Worm (Caenorhabditis elegans) whole organism, late embryonic: Measurements from ENCODE around the gene Y46G5A.20.

ENCODE experiments used
- C38D4.7 ChIP-seq: fragments of 200-800 bp; sonication (Bioruptor generic); optimal IDR thresholded peaks from 2 replicates; lab custom pipeline; 2018; ENCODE audit warnings: mild to moderate bottlenecking, missing genetic modification characterization, moderate library complexity, missing compliant biosample characterization
- F13H6.1 ChIP-seq: sonication (generic microtip); optimal IDR thresholded peaks from 2 replicates; lab custom pipeline; 2016; ENCODE audit warnings: missing genetic modification characterization, missing compliant biosample characterization
- K02D7.2 ChIP-seq: sonication (generic microtip); optimal IDR thresholded peaks from 2 replicates; lab custom pipeline; 2017; ENCODE audit warnings: mild to moderate bottlenecking, missing genetic modification characterization, missing compliant biosample characterization
- T23F11.4 ChIP-seq: fragments of 200-800 bp; sonication (Bioruptor generic); optimal IDR thresholded peaks from 2 replicates; lab custom pipeline; 2018; ENCODE audit warnings: mild to moderate bottlenecking, missing genetic modification characterization, missing compliant biosample characterization
- ceh-18 ChIP-seq: sonication (generic microtip); optimal IDR thresholded peaks from 2 replicates; lab custom pipeline; 2016; ENCODE audit warnings: missing genetic modification characterization, missing compliant biosample characterization
- ceh-22 ChIP-seq: sonication (generic microtip); optimal IDR thresholded peaks from 2 replicates; lab custom pipeline; 2017; ENCODE audit warnings: missing biosample characterization, missing genetic modification characterization
- ceh-24 ChIP-seq: sonication (generic microtip); optimal IDR thresholded peaks from 2 replicates; lab custom pipeline; 2016; ENCODE audit warnings: mild to moderate bottlenecking, missing genetic modification characterization, missing compliant biosample characterization
- ceh-30 ChIP-seq: fragments of 150-350 bp; optimal IDR thresholded peaks from 2 replicates; lab custom pipeline; 2014; ENCODE audit warnings: missing biosample characterization, missing genetic modification characterization
- ceh-31 ChIP-seq: sonication (generic microtip); optimal IDR thresholded peaks from 2 replicates; lab custom pipeline; 2016; ENCODE audit warnings: missing genetic modification characterization, missing compliant biosample characterization
- ceh-34 ChIP-seq: sonication (generic microtip); optimal IDR thresholded peaks from 2 replicates; lab custom pipeline; 2016; ENCODE audit warnings: mild to moderate bottlenecking, missing genetic modification characterization, missing compliant biosample characterization
- ceh-9 ChIP-seq: sonication (generic microtip); optimal IDR thresholded peaks from 2 replicates; lab custom pipeline; 2016; ENCODE audit warnings: mild to moderate bottlenecking, missing genetic modification characterization, inconsistent platforms, missing compliant biosample characterization
- che-1 ChIP-seq: sonication (generic microtip); optimal IDR thresholded peaks from 2 replicates; lab custom pipeline; 2016; ENCODE audit warnings: mild to moderate bottlenecking, missing genetic modification characterization, missing compliant biosample characterization
- dmd-4 ChIP-seq: sonication (generic microtip); optimal IDR thresholded peaks from 2 replicates; lab custom pipeline; 2016; ENCODE audit warnings: borderline replicate concordance, missing genetic modification characterization, missing compliant biosample characterization
- elt-2 ChIP-seq: sonication (generic microtip); optimal IDR thresholded peaks from 2 replicates; lab custom pipeline; 2016; ENCODE audit warnings: missing genetic modification reagents, missing genetic modification characterization, missing compliant biosample characterization
- eyg-1 ChIP-seq: sonication (generic microtip); optimal IDR thresholded peaks from 2 replicates; lab custom pipeline; 2016; ENCODE audit warnings: missing genotype, missing genetic modification characterization, missing compliant biosample characterization
- fax-1 ChIP-seq: sonication (generic microtip); optimal IDR thresholded peaks from 2 replicates; lab custom pipeline; 2016; ENCODE audit warnings: missing genotype, missing genetic modification characterization, missing compliant biosample characterization
- fkh-6 ChIP-seq: sonication (generic microtip); optimal IDR thresholded peaks from 2 replicates; lab custom pipeline; 2016; ENCODE audit warnings: missing genetic modification characterization, missing compliant biosample characterization
- gmeb-2 ChIP-seq: sonication (generic microtip); optimal IDR thresholded peaks from 2 replicates; lab custom pipeline; 2016; ENCODE audit warnings: missing genetic modification characterization, inconsistent platforms, missing compliant biosample characterization
- hlh-13 ChIP-seq: fragments of 200-800 bp; sonication (Bioruptor generic); optimal IDR thresholded peaks from 2 replicates; lab custom pipeline; 2018; ENCODE audit warnings: mild to moderate bottlenecking, missing genetic modification characterization, missing compliant biosample characterization
- hlh-6 ChIP-seq: sonication (generic microtip); optimal IDR thresholded peaks from 2 replicates; lab custom pipeline; 2016; ENCODE audit warnings: missing genotype, missing genetic modification characterization, missing compliant biosample characterization
- lim-6 ChIP-seq: sonication (generic microtip); optimal IDR thresholded peaks from 2 replicates; lab custom pipeline; 2016; ENCODE audit warnings: missing genetic modification characterization, missing compliant biosample characterization
- lin-11 ChIP-seq: fragments of 200-800 bp; sonication (Bioruptor generic); optimal IDR thresholded peaks from 2 replicates; lab custom pipeline; 2018; ENCODE audit warnings: mild to moderate bottlenecking, missing genetic modification characterization, missing compliant biosample characterization
- madf-2 ChIP-seq: sonication (generic microtip); optimal IDR thresholded peaks from 2 replicates; lab custom pipeline; 2017; ENCODE audit warnings: missing genetic modification characterization, missing compliant biosample characterization
- mec-3 ChIP-seq: sonication (generic microtip); optimal IDR thresholded peaks from 2 replicates; lab custom pipeline; 2016; ENCODE audit warnings: borderline replicate concordance, missing genetic modification characterization, missing compliant biosample characterization
- nfya-1 ChIP-seq: sonication (generic microtip); optimal IDR thresholded peaks from 2 replicates; lab custom pipeline; 2017; ENCODE audit warnings: missing genetic modification characterization, mild to moderate bottlenecking, missing compliant biosample characterization, antibody characterized with exemption, moderate library complexity
- npax-4 ChIP-seq: sonication (generic microtip); optimal IDR thresholded peaks from 2 replicates; lab custom pipeline; 2016; ENCODE audit warnings: missing genetic modification characterization, missing compliant biosample characterization
- pat-9 ChIP-seq: fragments of 200-800 bp; sonication (Bioruptor generic); optimal IDR thresholded peaks from 2 replicates; lab custom pipeline; 2018; ENCODE audit warnings: mild to moderate bottlenecking, missing genetic modification characterization, moderate library complexity, missing compliant biosample characterization
- pax-1 ChIP-seq: fragments of 150-350 bp; optimal IDR thresholded peaks from 2 replicates; lab custom pipeline; 2014; ENCODE audit warnings: missing biosample characterization, missing genetic modification characterization
- pha-4 ChIP-seq: fragments of 150-350 bp; optimal IDR thresholded peaks from 2 replicates; lab custom pipeline; 2018; ENCODE audit warnings: missing biosample characterization, missing genetic modification reagents, missing genetic modification characterization
- pqm-1 ChIP-seq: sonication (generic microtip); optimal IDR thresholded peaks from 2 replicates; lab custom pipeline; 2016; ENCODE audit warnings: missing genetic modification characterization, missing compliant biosample characterization
- sox-2 ChIP-seq: fragments of 200-800 bp; sonication (Bioruptor generic); IDR thresholded peaks from 2 replicates; pipeline ENCODE4 v1.3.6; 2022; ENCODE audit warnings: missing genetic modification reagents, missing genetic modification characterization, missing compliant biosample characterization
- syd-9 ChIP-seq: sonication (generic microtip); optimal IDR thresholded peaks from 2 replicates; lab custom pipeline; 2016; ENCODE audit warnings: mild to moderate bottlenecking, missing genetic modification characterization, moderate library complexity, missing compliant biosample characterization
- tbx-2 ChIP-seq: sonication (generic microtip); optimal IDR thresholded peaks from 2 replicates; lab custom pipeline; 2016; ENCODE audit warnings: missing genetic modification characterization, missing compliant biosample characterization
- tbx-7 ChIP-seq: sonication (generic microtip); optimal IDR thresholded peaks from 2 replicates; lab custom pipeline; 2016; ENCODE audit warnings: missing genotype, missing genetic modification characterization, missing compliant biosample characterization
- unc-3 ChIP-seq, 2 experiments: fragments of 200-800 bp in 1 of 2; sonication (Bioruptor generic) in 1 of 2; sonication (generic microtip) in 1 of 2; conservative IDR thresholded peaks in 1 of 2; optimal IDR thresholded peaks in 1 of 2; 2 replicates each; pipeline versions ENCODE4 v1.3.6 to Lab custom; 2016 to 2022; ENCODE audit warnings: missing compliant biosample characterization in 2 of 2, missing genetic modification characterization in 2 of 2, missing genetic modification reagents in 1 of 2
- unc-86 ChIP-seq: sonication (generic microtip); optimal IDR thresholded peaks from 2 replicates; lab custom pipeline; 2016; ENCODE audit warnings: missing genetic modification characterization, missing compliant biosample characterization
- zip-5 ChIP-seq: sonication (generic microtip); optimal IDR thresholded peaks from 2 replicates; lab custom pipeline; 2016; ENCODE audit warnings: missing genetic modification characterization, missing compliant biosample characterization
- ztf-16 ChIP-seq: sonication (generic microtip); optimal IDR thresholded peaks from 2 replicates; lab custom pipeline; 2017; ENCODE audit warnings: missing genetic modification characterization, missing compliant biosample characterization

Gene Y46G5A.20

ce11 chrII:12798814-12799213, 12.0 kb upstream of the Y46G5A.20 start (continued):
- TF ChIP-seq gmeb-2 (tag; lab: Kevin White, UChicago) (no peak), tbx-7 (tag; lab: Kevin White, UChicago) (no peak), ceh-31 (tag; lab: Kevin White, UChicago) (peak; percentile 40), ztf-16 (tag; lab: Kevin White, UChicago) (no peak), hlh-6 (peak; percentile 77), pax-1 (tag; lab: Kevin White, UChicago) (no peak), pqm-1 (peak; percentile 10), elt-2 (tag; lab: Kevin White, UChicago) (peak; percentile 72), ceh-22 (tag; lab: Kevin White, UChicago) (no peak), hlh-13 (GFP tag; lab: Kevin White, UChicago) (no peak), ceh-24 (no peak), C38D4.7 (GFP tag; lab: Kevin White, UChicago) (no peak), zip-5 (no peak), T23F11.4 (GFP tag; lab: Kevin White, UChicago) (no peak), nfya-1 (tag; lab: Kevin White, UChicago) (peak; percentile 38), unc-86 (tag; lab: Kevin White, UChicago) (no peak), fax-1 (tag; lab: Kevin White, UChicago) (no peak), tbx-2 (tag; lab: Kevin White, UChicago) (peak; percentile 71), madf-2 (tag; lab: Kevin White, UChicago) (peak; percentile 34), ceh-18 (tag; lab: Kevin White, UChicago) (peak; percentile 66), mec-3 (tag; lab: Kevin White, UChicago) (no peak), npax-4 (tag; lab: Kevin White, UChicago) (no peak), ceh-30 (tag; lab: Kevin White, UChicago) (no peak), K02D7.2 (no peak), pha-4 (tag; lab: Kevin White, UChicago) (no peak), che-1 (tag; lab: Kevin White, UChicago) (no peak), sox-2 (no peak), pat-9 (tag; lab: Kevin White, UChicago) (no peak)

ce11 chrII:12799364-12799763, 11.4 kb upstream of the Y46G5A.20 start:
- no peak for TF ChIP-seq lim-6 (tag; lab: Kevin White, UChicago)
- TF ChIP-seq eyg-1 (tag; lab: Kevin White, UChicago), result no peak
- no peak for TF ChIP-seq F13H6.1 (tag; lab: Kevin White, UChicago)
- no peak for TF ChIP-seq fkh-6 (tag; lab: Kevin White, UChicago)
- TF ChIP-seq ceh-34, result no peak
- TF ChIP-seq unc-86 (tag; lab: Kevin White, UChicago), result no peak
- no peak for TF ChIP-seq hlh-13 (GFP tag; lab: Kevin White, UChicago)
- TF ChIP-seq unc-3 (GFP tag; conservative IDR thresholded peaks at IDR 0.05; lab: Robert Waterston, UW), result no peak
- TF ChIP-seq unc-3 (tag; optimal IDR thresholded peaks at IDR 0.05; lab: Kevin White, UChicago), result no peak
- TF ChIP-seq ceh-30 (tag; lab: Kevin White, UChicago), result no peak
- TF ChIP-seq npax-4 (tag; lab: Kevin White, UChicago), result no peak
- TF ChIP-seq dmd-4 (tag; lab: Kevin White, UChicago), result no peak
- no peak for TF ChIP-seq tbx-2 (tag; lab: Kevin White, UChicago)
- TF ChIP-seq ceh-9 (tag; lab: Kevin White, UChicago), result no peak
- no peak for TF ChIP-seq syd-9 (tag; lab: Kevin White, UChicago)
- no peak for TF ChIP-seq ztf-16 (tag; lab: Kevin White, UChicago)
- TF ChIP-seq lin-11 (tag; lab: Kevin White, UChicago), result no peak
- no peak for TF ChIP-seq elt-2 (tag; lab: Kevin White, UChicago)
